Worm (Caenorhabditis elegans) whole organism, early embryonic: ENCODE data around the gene erp-44.2.

Experiments
- flt-1 ChIP-seq: fragments of 200-800 bp; sonication (Bioruptor generic); IDR thresholded peaks from 2 replicates; pipeline ENCODE4 v1.3.6; 2022; ENCODE audit warnings: missing genetic modification characterization, missing compliant biosample characterization
- tbx-37 ChIP-seq: fragments of 200-800 bp; sonication (Bioruptor generic); conservative IDR thresholded peaks from 2 replicates; pipeline ENCODE4 v1.3.6; 2022; ENCODE audit warnings: missing genetic modification reagents, missing genetic modification characterization, missing compliant biosample characterization

DNA sequence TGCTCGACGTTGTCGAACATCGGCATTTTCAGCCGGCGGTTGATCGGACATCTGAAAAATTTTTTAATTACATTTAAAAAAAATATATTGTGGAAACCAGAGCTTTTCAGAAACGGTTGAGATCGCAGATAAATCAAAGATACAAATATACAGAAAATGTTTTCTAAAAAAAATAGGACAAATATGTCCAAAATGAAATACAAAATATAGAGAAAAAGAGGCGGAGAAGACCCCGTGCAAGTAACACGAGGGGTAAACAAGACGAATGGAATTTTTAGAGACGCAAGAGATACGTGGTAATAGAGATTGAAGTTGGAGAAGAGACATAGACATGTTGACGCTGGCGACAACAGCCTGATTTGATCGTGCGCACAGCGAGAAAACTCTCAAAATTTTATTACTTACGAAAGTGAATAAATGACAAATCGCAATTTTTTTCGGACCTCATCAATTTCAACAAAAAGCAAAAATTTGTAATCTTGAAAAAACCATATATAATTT is 18.7 kb downstream of the erp-44.2 start, which contains the start of gene cdgs-1:
- TF ChIP-seq flt-1 (GFP tag; lab: Robert Waterston, UW) = no peak
- no peak for TF ChIP-seq tbx-37 (GFP tag; lab: Robert Waterston, UW)
